Worm (Caenorhabditis elegans): ENCODE results near the gene glct-6.

The glct-6 gene

ce11 chrIV:3767749-3768148 lies 16.3 kb upstream of the glct-6 start:
- TF ChIP-seq unc-62 (GFP tag; optimal IDR thresholded peaks at IDR 0.05): no peak

DNA sequence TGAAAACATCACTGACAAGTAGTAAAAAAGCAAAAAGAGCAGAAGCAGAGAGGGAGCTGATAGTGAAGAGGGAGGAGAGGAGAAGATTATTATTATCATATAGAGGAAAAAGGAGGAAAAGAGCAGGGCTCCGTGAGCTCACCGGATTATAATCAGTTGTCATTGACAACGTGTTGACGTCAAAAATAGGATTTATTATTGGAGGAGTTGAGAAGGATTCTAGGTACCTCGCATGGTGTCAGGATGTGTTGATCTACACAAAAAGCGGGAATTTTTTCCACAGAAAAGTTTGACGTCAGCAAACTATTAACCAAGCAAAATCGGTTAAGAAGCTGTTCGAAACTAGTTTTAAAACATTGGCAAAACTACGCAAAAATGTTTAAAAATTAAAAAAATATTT lies 9.8 kb upstream of the glct-6 start:
- TF ChIP-seq unc-62 (GFP tag; optimal IDR thresholded peaks at IDR 0.05): no peak

- TF ChIP-seq unc-62 (GFP tag; optimal IDR thresholded peaks at IDR 0.05): no peak
Measured at ce11 chrIV:3781539-3781938, 2.5 kb upstream of the glct-6 start.

DNA sequence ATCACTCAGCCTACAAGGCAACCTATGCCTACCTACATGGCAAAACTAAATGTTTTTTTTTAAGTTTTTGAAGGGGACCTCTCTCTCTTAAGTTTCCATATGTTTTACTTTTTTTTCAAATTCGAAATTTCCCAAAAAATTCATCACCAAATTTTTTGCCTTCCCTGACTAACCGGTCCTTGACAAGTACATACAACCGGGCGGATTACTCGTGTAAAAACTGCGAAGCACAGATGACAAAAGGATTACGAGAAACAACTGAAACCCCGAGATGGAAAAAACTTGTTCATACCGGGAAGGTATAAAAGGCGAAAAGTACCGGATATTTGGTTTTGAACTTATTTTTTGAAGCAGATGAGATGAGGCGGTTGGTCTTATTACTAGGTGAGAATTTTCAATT lies 10.4 kb downstream of the glct-6 start, which contains the start of gene K09B3.1:
K09B3.1 (plus strand) TSS at position 301 of the 400 bp plus-strand sequence.
- no peak for TF ChIP-seq unc-62 (GFP tag; optimal IDR thresholded peaks at IDR 0.05)

ce11 chrIV:3797442-3797841 lies 13.4 kb downstream of the glct-6 start:
- TF ChIP-seq unc-62 (GFP tag; optimal IDR thresholded peaks at IDR 0.05): no peak

- TF ChIP-seq unc-62 (GFP tag; optimal IDR thresholded peaks at IDR 0.05): no peak
Measured at ce11 chrIV:3800952-3801351, 16.9 kb downstream of the glct-6 start, which contains the start of gene osm-3. Gene osm-3 (minus strand): TSS chrIV:3801052.

DNA sequence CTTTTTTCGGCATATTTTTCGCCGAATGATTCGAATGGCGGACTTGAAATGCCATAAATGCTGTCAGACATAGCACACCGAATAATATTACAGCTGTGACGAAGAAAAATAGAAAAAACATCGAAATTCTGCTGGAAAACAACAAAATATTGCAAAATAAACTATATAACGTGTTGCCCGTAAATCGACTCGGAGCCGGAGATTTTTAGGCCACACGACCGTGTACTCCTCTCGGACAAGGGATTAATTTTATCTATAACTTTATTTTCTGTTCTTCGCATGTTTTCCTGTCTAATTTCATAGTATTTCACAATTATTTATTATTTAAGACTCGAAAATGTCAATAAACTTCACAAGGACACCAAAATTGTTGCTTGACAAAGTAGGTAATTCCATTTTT lies 19.2 kb downstream of the glct-6 start, which contains the start of the genes algn-14 and M02B7.2:
algn-14 (minus strand) TSS at position 175 of the 400 bp plus-strand sequence.
M02B7.2 (plus strand) TSS at position 330 of the 400 bp plus-strand sequence.
- no peak for TF ChIP-seq unc-62 (GFP tag; optimal IDR thresholded peaks at IDR 0.05)

- TF ChIP-seq unc-62 (GFP tag; optimal IDR thresholded peaks at IDR 0.05): no peak
Measured at ce11 chrIV:3805219-3805618, 21.2 kb downstream of the glct-6 start, which contains the start of gene fbxc-47. Gene fbxc-47 (plus strand): TSS chrIV:3805519.

DNA sequence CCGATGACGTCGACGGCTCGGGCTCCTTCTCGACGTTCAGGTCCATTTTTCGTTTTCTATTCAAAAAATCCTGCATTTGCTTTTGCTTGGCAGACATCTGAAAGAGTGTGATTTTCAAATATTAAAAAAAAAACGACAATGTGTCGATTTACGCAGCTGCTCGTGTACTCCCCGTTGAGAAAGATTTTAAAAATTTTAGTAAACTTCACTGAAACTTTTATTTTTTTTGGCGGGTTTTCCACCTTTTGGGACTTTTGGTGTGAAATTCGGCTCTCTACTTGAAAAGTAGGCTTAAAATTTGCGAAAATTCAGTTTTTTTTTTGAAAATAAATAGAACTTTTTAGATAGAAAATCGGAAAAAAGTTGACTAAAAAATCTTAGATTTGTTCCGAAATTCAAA lies 23.1 kb downstream of the glct-6 start, which contains the start of gene M02B7.7:
M02B7.7 (minus strand) TSS at position 101 of the 400 bp plus-strand sequence.
- no peak for TF ChIP-seq unc-62 (GFP tag; optimal IDR thresholded peaks at IDR 0.05)

ce11 chrIV:3807545-3807944 lies 23.5 kb downstream of the glct-6 start:
- no peak for TF ChIP-seq unc-62 (GFP tag; optimal IDR thresholded peaks at IDR 0.05)

- TF ChIP-seq unc-62 (GFP tag; optimal IDR thresholded peaks at IDR 0.05): no peak
Measured at ce11 chrIV:3812812-3813211, 28.8 kb downstream of the glct-6 start.

ce11 chrIV:3814553-3815258 lies 30.7 kb downstream of the glct-6 start:
- no peak for TF ChIP-seq unc-62 (GFP tag; optimal IDR thresholded peaks at IDR 0.05)

DNA sequence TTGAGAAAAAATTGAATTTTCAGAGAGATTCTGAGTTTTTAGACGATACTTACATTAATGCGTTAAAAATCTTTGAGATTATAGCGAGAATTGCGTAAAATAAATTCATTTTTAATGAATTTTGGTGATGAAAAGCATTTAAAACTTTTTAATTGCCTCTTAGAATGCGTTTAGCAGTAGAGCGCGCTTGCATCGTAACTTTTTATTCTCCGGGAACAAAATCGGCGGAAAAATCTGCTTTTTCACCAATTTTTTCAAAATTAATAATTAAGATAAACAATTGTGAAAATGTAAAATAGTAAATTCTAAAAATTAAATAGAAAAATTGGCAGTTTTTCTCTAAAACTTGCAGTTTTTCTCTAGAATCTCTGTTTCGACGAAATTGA lies 31.2 kb downstream of the glct-6 start:
- TF ChIP-seq unc-62 (GFP tag; optimal IDR thresholded peaks at IDR 0.05): no peak

DNA sequence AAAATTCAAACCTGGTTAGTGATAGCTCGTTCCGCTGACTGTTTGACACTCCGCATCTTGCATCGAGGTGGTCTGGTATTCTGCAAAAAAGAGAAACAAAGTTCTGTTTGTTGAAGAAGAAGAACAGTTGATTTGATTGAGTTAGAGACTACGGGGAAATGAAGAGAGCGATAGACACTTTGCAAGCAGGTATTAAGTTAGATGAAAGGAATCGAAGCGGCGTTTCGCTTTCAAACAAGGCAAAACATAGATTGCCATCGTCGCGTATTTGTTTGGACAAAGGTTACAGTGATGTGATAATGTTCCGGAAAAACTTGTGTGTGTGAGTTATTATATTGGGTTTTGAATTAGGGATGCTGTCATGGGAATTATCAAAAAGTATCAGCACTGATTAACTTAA lies 33.2 kb downstream of the glct-6 start:
- TF ChIP-seq unc-62 (GFP tag; optimal IDR thresholded peaks at IDR 0.05): no peak

DNA sequence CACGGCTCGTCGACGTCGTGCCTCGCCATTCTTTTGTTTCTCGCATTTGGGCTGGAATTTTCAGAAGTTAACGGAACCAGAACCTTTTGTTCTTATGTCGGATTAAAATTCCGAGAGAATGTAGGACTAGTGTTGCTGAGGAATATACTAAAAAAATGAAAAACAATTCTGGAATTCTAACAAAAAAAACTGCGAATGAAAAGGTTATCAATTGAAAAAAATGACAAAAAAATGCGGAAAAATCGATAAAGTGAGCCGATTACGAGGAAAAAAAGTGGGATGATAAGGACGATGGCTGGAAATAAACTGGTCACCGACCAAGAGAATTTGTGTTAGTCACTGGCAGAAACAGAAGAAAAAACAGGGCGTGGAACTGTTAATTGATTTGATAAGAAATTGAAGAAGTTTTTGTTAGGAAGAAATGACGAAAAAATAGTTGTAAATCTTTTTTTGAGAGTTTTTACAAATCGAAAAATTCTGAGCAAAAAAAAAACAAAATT lies 35.3 kb downstream of the glct-6 start, which contains the start of gene bris-1:
bris-1 (minus strand) TSS at position 51 of the 500 bp plus-strand sequence.
- no peak for TF ChIP-seq unc-62 (GFP tag; optimal IDR thresholded peaks at IDR 0.05)

- no peak for TF ChIP-seq unc-62 (GFP tag; optimal IDR thresholded peaks at IDR 0.05)
Measured at ce11 chrIV:3820133-3820532, 36.1 kb downstream of the glct-6 start.

DNA sequence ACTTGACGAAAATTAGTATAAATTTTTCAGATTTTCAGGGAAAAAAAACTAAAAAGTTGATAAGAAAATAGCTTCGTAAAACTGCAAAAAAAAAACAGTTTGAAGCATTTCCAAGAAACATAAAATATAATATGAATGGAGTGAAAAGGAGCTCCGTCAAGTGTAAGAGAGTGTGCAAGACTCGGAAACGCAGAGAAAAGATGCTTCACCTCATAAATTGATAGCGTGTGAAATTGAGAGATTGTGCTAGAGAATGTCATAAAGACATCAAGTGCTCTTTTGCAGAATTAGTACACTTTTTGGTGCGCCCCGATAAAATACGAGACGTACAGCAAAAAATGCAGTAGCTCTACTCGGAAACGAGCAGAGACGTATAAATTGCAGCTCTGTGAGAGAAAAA lies 37.5 kb downstream of the glct-6 start:
- TF ChIP-seq unc-62 (GFP tag; optimal IDR thresholded peaks at IDR 0.05): no peak

All from whole organism, dauer.